Fruit fly (Drosophila melanogaster) whole organism, adult: ENCODE data around the gene CG10863.

Experiments used
- CG11617 ChIP-seq: fragments of 200-800 bp; sonication (Bioruptor generic); optimal IDR thresholded peaks from 2 replicates; lab custom pipeline; 2017; ENCODE audit warnings: mild to moderate bottlenecking, missing biosample characterization, missing genetic modification reagents, missing genetic modification characterization
- CG12768 ChIP-seq: fragments of 200-800 bp; sonication (Bioruptor generic); optimal IDR thresholded peaks from 2 replicates; lab custom pipeline; 2017; ENCODE audit warnings: missing biosample characterization, missing genetic modification characterization, mild to moderate bottlenecking, moderate library complexity, missing genetic modification reagents
- CG14711 ChIP-seq: fragments of 200-800 bp; sonication (Bioruptor generic); optimal IDR thresholded peaks from 2 replicates; lab custom pipeline; 2018; ENCODE audit warnings: missing biosample characterization, mild to moderate bottlenecking, missing genetic modification characterization, moderate library complexity
- CG1620 ChIP-seq: fragments of 200-800 bp; sonication (Bioruptor generic); optimal IDR thresholded peaks from 2 replicates; lab custom pipeline; 2016; ENCODE audit warnings: missing biosample characterization, missing genetic modification characterization
- CG33017 ChIP-seq: fragments of 200-800 bp; sonication (Bioruptor generic); optimal IDR thresholded peaks from 2 replicates; lab custom pipeline; 2018; ENCODE audit warnings: missing biosample characterization, mild to moderate bottlenecking, missing genetic modification characterization, moderate library complexity
- CG5204 ChIP-seq: fragments of 200-800 bp; sonication (Bioruptor generic); optimal IDR thresholded peaks from 2 replicates; lab custom pipeline; 2016; ENCODE audit warnings: missing biosample characterization, missing genetic modification characterization
- CG7045 ChIP-seq: fragments of 200-800 bp; sonication (Bioruptor generic); optimal IDR thresholded peaks from 2 replicates; lab custom pipeline; 2017; ENCODE audit warnings: missing biosample characterization, mild to moderate bottlenecking, missing genetic modification characterization
- CG7101 ChIP-seq: fragments of 200-800 bp; sonication (Bioruptor generic); optimal IDR thresholded peaks from 2 replicates; lab custom pipeline; 2018; ENCODE audit warnings: missing biosample characterization, mild to moderate bottlenecking, missing genetic modification characterization, moderate library complexity
- Clk ChIP-seq: fragments of 200-800 bp; sonication (Bioruptor generic); optimal IDR thresholded peaks from 2 replicates; lab custom pipeline; 2017; ENCODE audit warnings: missing biosample characterization, missing genetic modification characterization
- Crg-1 ChIP-seq: fragments of 200-800 bp; sonication (Bioruptor generic); optimal IDR thresholded peaks from 2 replicates; lab custom pipeline; 2016; ENCODE audit warnings: missing biosample characterization, missing genetic modification characterization
- Hr96 ChIP-seq: fragments of 200-800 bp; sonication (Bioruptor generic); optimal IDR thresholded peaks from 2 replicates; lab custom pipeline; 2016; ENCODE audit warnings: missing biosample characterization, missing genetic modification characterization
- Mnt ChIP-seq: fragments of 200-800 bp; sonication (Bioruptor generic); optimal IDR thresholded peaks from 2 replicates; lab custom pipeline; 2016; ENCODE audit warnings: missing biosample characterization, mild to moderate bottlenecking, missing genetic modification characterization
- bab1 ChIP-seq: fragments of 200-800 bp; sonication (Bioruptor generic); optimal IDR thresholded peaks from 3 replicates; lab custom pipeline; 2019; ENCODE audit warnings: missing biosample characterization, mild to moderate bottlenecking, missing genetic modification characterization, moderate library complexity
- cic ChIP-seq: fragments of 200-800 bp; sonication (Bioruptor generic); optimal IDR thresholded peaks from 2 replicates; lab custom pipeline; 2017; ENCODE audit warnings: missing biosample characterization, mild to moderate bottlenecking, missing genetic modification characterization, moderate library complexity
- cnc ChIP-seq, 2 experiments: fragments of >200 bp; optimal IDR thresholded peaks; 2 replicates each; lab custom pipeline; 2017
- kay ChIP-seq: fragments of 200-800 bp; sonication (Bioruptor generic); peaks from one replicate; lab custom pipeline; 2016; ENCODE audit warnings: missing biosample characterization, missing genetic modification characterization, borderline replicate concordance
- ovo ChIP-seq: fragments of 200-800 bp; sonication (Bioruptor generic); optimal IDR thresholded peaks from 2 replicates; lab custom pipeline; 2016; ENCODE audit warnings: missing biosample characterization, missing genetic modification characterization
- pad ChIP-seq: fragments of 200-800 bp; sonication (Bioruptor generic); optimal IDR thresholded peaks from 3 replicates; lab custom pipeline; 2017; ENCODE audit warnings: missing biosample characterization, missing genetic modification characterization, mild to moderate bottlenecking, moderate library complexity, missing genetic modification reagents
- tj ChIP-seq: fragments of 200-800 bp; sonication (Bioruptor generic); optimal IDR thresholded peaks from 3 replicates; lab custom pipeline; 2017; ENCODE audit warnings: missing biosample characterization, mild to moderate bottlenecking, missing genetic modification characterization, moderate library complexity
- toe ChIP-seq: fragments of 200-800 bp; sonication (Bioruptor generic); optimal IDR thresholded peaks from 2 replicates; lab custom pipeline; 2016; ENCODE audit warnings: missing biosample characterization, missing genetic modification characterization

CG10863 gene

DNA sequence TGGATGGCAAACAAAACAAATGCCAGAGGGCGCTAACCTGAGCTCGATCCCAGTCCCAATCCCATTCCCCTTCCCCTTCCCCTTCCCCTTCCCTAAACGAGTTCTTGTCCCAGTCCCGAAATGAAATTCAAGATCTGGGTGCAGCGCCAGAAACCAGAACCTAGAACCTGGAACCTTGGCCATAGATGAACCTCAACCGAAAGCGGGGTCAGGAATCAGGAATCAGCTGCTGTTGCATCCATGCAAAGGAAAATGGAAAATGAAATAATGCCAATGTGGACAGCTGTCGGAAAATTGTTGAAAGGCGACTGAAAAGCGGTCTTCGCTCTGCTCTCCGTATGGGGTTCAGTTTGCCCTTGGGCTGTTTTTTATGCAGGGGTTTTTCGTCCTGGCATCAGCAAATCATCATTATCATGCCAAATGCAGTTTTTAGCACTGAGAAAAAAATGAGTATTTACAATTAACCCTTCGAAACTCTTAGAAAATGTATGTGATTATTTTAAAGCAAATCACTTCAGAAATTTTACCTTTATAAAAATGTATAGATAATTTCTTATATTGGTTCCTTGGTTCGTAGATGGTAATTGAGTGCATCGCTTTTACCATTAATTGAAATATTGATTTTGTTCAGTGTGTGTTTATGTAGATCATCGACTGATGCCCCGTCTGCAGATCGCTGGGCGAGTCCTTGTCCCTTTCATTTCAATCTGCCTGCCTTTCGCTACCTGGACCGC, 35.5 kb upstream of the CG10863 start:
- no peak for TF ChIP-seq Mnt (GFP tag; lab: Kevin White, UChicago)
- no peak for TF ChIP-seq Clk
- TF ChIP-seq ovo (GFP tag; lab: Kevin White, UChicago), result no peak
- no peak for TF ChIP-seq Hr96 (GFP tag; lab: Kevin White, UChicago)
- no peak for TF ChIP-seq CG7101 (tag; lab: Kevin White, UChicago)
- no peak for TF ChIP-seq CG11617 (GFP tag; lab: Kevin White, UChicago)
- TF ChIP-seq toe (GFP tag; lab: Kevin White, UChicago), result no peak
- TF ChIP-seq CG1620 (GFP tag; lab: Kevin White, UChicago), result no peak
- TF ChIP-seq CG14711 (tag; lab: Kevin White, UChicago), result no peak
- TF ChIP-seq CG12768 (GFP tag; lab: Kevin White, UChicago), result no peak
- no peak for TF ChIP-seq CG7045 (GFP tag; lab: Kevin White, UChicago)
- no peak for TF ChIP-seq CG33017 (tag; lab: Kevin White, UChicago)
- no peak for TF ChIP-seq kay
- no peak for TF ChIP-seq cic (GFP tag; lab: Kevin White, UChicago)

- no peak for TF ChIP-seq Mnt (GFP tag; lab: Kevin White, UChicago)
Observed at dm6 chr3L:3976438-3976837, 34.2 kb upstream of the CG10863 start.

- TF ChIP-seq Mnt (GFP tag; lab: Kevin White, UChicago), result no peak
- TF ChIP-seq CG14711 (tag; lab: Kevin White, UChicago), result no peak
- peak; percentile 25 for TF ChIP-seq kay
- TF ChIP-seq cnc (optimal IDR thresholded peaks at IDR 0.05; lab: Kevin White, UChicago), result no peak
Observed at dm6 chr3L:3972599-3972998, 30.3 kb upstream of the CG10863 start, which contains the start of gene CG43915. TSS of gene CG43915 (plus strand) at chr3L:3972899.

DNA sequence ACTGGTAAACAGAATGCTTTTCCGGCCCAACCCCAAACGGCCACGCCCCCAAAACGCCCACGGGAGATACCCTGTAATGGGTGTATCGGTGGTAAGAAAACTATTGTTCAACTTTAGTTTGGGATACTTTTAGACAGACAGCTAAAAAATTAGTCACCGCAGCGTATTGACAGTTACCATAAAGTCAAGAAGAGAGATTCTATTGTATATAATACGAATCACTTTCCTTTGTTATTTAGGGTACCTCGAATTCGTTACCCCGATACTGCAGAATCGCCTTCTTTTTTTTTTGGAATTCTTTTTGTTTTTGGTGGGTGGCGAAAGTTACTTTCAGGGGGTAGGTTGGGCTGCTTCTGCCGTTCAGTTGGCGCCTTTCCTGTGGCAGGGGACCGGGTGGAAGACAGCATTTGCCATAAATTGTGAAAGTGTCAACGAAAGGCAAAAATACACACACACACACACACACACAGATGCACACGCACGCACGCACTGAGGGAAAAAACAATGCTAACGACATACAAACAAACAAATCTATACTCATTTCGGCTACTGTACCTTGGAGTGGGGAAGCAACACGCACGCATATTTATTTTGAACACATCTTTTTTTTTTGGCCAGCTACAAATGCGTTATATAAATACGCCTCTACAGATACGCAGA, 28.2 kb upstream of the CG10863 start:
- TF ChIP-seq CG12768 (GFP tag; lab: Kevin White, UChicago) (no peak), Hr96 (GFP tag; lab: Kevin White, UChicago) (no peak)

dm6 chr3L:3965102-3965501, 22.8 kb upstream of the CG10863 start:
- TF ChIP-seq CG1620 (GFP tag; lab: Kevin White, UChicago) (no peak), CG5204 (GFP tag; lab: Kevin White, UChicago) (no peak), ovo (GFP tag; lab: Kevin White, UChicago) (no peak), pad (GFP tag; lab: Kevin White, UChicago) (no peak), kay (no peak), toe (GFP tag; lab: Kevin White, UChicago) (no peak), CG11617 (GFP tag; lab: Kevin White, UChicago) (no peak), CG14711 (tag; lab: Kevin White, UChicago) (no peak), CG7045 (GFP tag; lab: Kevin White, UChicago) (no peak), cnc (optimal IDR thresholded peaks at IDR 0.05; lab: Kevin White, UChicago) (no peak)

dm6 chr3L:3964671-3965070, 22.4 kb upstream of the CG10863 start, which contains the start of gene CG12605:
TSS of gene CG12605 (minus strand) at chr3L:3964771.
- TF ChIP-seq CG1620 (GFP tag; lab: Kevin White, UChicago), result no peak
- TF ChIP-seq CG33017 (tag; lab: Kevin White, UChicago), result no peak
- TF ChIP-seq ovo (GFP tag; lab: Kevin White, UChicago), result no peak
- TF ChIP-seq kay, result no peak
- no peak for TF ChIP-seq Crg-1 (GFP tag; lab: Kevin White, UChicago)
- no peak for TF ChIP-seq bab1 (GFP tag; lab: Kevin White, UChicago)
- no peak for TF ChIP-seq tj (GFP tag; lab: Kevin White, UChicago)
- no peak for TF ChIP-seq CG11617 (GFP tag; lab: Kevin White, UChicago)
- TF ChIP-seq Clk, result no peak
- TF ChIP-seq CG12768 (GFP tag; lab: Kevin White, UChicago), result no peak
- no peak for TF ChIP-seq CG7101 (tag; lab: Kevin White, UChicago)
- TF ChIP-seq Mnt (GFP tag; lab: Kevin White, UChicago), result no peak

- TF ChIP-seq cnc (optimal IDR thresholded peaks at IDR 0.05; lab: Kevin White, UChicago), result no peak
- no peak for TF ChIP-seq CG11617 (GFP tag; lab: Kevin White, UChicago)
- no peak for TF ChIP-seq bab1 (GFP tag; lab: Kevin White, UChicago)
Observed at dm6 chr3L:3963979-3964378, 21.7 kb upstream of the CG10863 start.
